Worm (Caenorhabditis elegans) whole organism, midembryonic: ENCODE measurements around the gene Y73B6A.3.

ENCODE experiments used
- cog-1 ChIP-seq: sonication (generic microtip); optimal IDR thresholded peaks from 2 replicates; lab custom pipeline; 2016; ENCODE audit warnings: missing genetic modification characterization, missing compliant biosample characterization
- flt-1 ChIP-seq: fragments of 200-800 bp; sonication (Bioruptor generic); IDR thresholded peaks from 2 replicates; pipeline ENCODE4 v1.3.6; 2022; ENCODE audit warnings: missing genetic modification characterization, missing compliant biosample characterization
- med-1 ChIP-seq: sonication (generic microtip); optimal IDR thresholded peaks from 2 replicates; lab custom pipeline; 2017; ENCODE audit warnings: missing genetic modification characterization, mild to moderate bottlenecking, missing compliant biosample characterization, antibody characterized with exemption, missing genetic modification reagents; ENCODE audit not compliant: insufficient read depth
- ref-1 ChIP-seq: fragments of 200-800 bp; sonication (Bioruptor generic); conservative IDR thresholded peaks from 2 replicates; pipeline ENCODE4 v1.3.6; 2022; ENCODE audit warnings: missing genetic modification reagents, missing genetic modification characterization, missing compliant biosample characterization
- tab-1 ChIP-seq: fragments of 200-800 bp; sonication (Bioruptor generic); IDR thresholded peaks from 2 replicates; pipeline ENCODE4 v1.3.6; 2022; ENCODE audit warnings: missing genetic modification characterization, missing compliant biosample characterization
- ztf-23 ChIP-seq: fragments of 200-800 bp; sonication (Bioruptor generic); IDR thresholded peaks from 2 replicates; pipeline ENCODE4 v1.3.6; 2022; ENCODE audit warnings: missing genetic modification reagents, missing genetic modification characterization, missing compliant biosample characterization

DNA sequence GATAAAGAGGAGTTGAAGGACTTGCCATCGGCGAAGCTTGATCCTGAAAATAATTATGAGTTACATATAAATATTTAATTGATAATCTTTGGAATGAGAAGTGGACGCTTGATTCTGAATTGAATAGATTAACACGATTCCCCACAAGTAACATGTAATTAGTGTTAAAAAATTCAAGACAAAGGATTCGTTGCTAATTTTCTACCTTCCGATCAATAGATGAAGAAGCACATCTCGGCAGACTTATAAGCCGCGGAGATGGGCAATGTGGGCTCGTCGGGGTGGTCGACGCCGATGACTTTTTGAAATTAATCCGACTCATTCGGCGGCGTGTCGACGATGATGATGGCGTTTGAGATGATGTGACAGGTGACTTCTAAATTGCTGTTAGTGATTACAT lies 7.0 kb upstream of the Y73B6A.3 start:
- TF ChIP-seq ztf-23 (GFP tag; lab: Robert Waterston, UW): no peak
- TF ChIP-seq med-1: no peak
- no peak for TF ChIP-seq tab-1 (GFP tag; lab: Robert Waterston, UW)
- TF ChIP-seq ref-1 (GFP tag; lab: Robert Waterston, UW): no peak
- no peak for TF ChIP-seq cog-1 (tag; lab: Kevin White, UChicago)
- no peak for TF ChIP-seq flt-1 (GFP tag; lab: Robert Waterston, UW)
